Fruit fly (Drosophila melanogaster) whole organism: ENCODE measurements around the gene CG15446.

ENCODE experiments used
- EcR ChIP-seq, 2 experiments: fragments of >200 bp; optimal IDR thresholded peaks; 2 replicates each; lab custom pipeline; 2017; ENCODE audit warnings: missing biosample characterization in 2 of 2, missing genetic modification characterization in 2 of 2, missing genetic modification reagents in 2 of 2
- psq ChIP-seq: fragments of >200 bp; optimal IDR thresholded peaks from 2 replicates; lab custom pipeline; 2017

dm6 chrX:21083246-21083645 lies 18.8 kb downstream of the CG15446 start:
- TF ChIP-seq psq (lab: Kevin White, UChicago): no peak
- no peak for TF ChIP-seq EcR (GFP tag; optimal IDR thresholded peaks at IDR 0.05; lab: Kevin White, UChicago)
